Worm (Caenorhabditis elegans) whole organism, midembryonic: ENCODE results near the gene F46B6.10.

Experiments
- ref-1 ChIP-seq: fragments of 200-800 bp; sonication (Bioruptor generic); conservative IDR thresholded peaks from 2 replicates; pipeline ENCODE4 v1.3.6; 2022; ENCODE audit warnings: missing genetic modification reagents, missing genetic modification characterization, missing compliant biosample characterization
- ztf-23 ChIP-seq: fragments of 200-800 bp; sonication (Bioruptor generic); IDR thresholded peaks from 2 replicates; pipeline ENCODE4 v1.3.6; 2022; ENCODE audit warnings: missing genetic modification reagents, missing genetic modification characterization, missing compliant biosample characterization

DNA sequence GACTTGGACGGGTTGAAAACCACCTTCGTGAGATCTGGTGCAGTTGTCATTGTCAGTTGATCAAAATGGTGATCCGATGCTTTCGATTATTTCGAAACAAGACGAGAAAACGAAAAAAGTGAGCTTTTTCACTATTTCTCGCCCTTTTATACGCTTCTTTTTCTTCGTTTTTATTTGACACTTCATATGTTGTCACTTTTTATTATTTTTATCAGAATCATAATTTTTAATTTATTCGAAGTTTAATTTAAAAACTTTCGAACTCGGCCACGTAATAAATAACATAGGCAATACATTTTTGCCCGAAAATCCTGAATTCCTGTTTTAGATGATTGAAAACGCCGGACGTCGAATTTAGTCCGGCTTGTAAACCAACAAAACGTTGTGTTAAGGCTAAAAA lies 47.4 kb downstream of the F46B6.10 start, which contains the start of gene F58E6.5:
- TF ChIP-seq ref-1 (GFP tag; lab: Robert Waterston, UW) (no peak), ztf-23 (GFP tag; lab: Robert Waterston, UW) (no peak)
